Worm (Caenorhabditis elegans) whole organism, L1 larva: ENCODE measurements around the gene F38B6.4.

Source experiments
- C34B4.2 ChIP-seq: sonication (generic microtip); optimal IDR thresholded peaks from 2 replicates; lab custom pipeline; 2017; ENCODE audit warnings: mild to moderate bottlenecking, missing genetic modification characterization, missing compliant biosample characterization
- blmp-1 ChIP-seq: fragments of 150-350 bp; optimal IDR thresholded peaks from 2 replicates; lab custom pipeline; 2014; ENCODE audit warnings: missing biosample characterization, missing genetic modification characterization
- ces-1 ChIP-seq: fragments of 150-350 bp; optimal IDR thresholded peaks from 2 replicates; lab custom pipeline; 2014; ENCODE audit warnings: missing biosample characterization, missing genetic modification reagents, missing genetic modification characterization
- dpl-1 ChIP-seq, 3 experiments: fragments of 150-350 bp in 2 of 3; sonication (generic microtip) in 1 of 3; optimal IDR thresholded peaks; 2 replicates each; lab custom pipeline; 2014 to 2017; ENCODE audit warnings: missing biosample characterization in 3 of 3, missing genetic modification characterization in 3 of 3, missing genetic modification reagents in 3 of 3
- efl-1 ChIP-seq, 4 experiments: fragments of 150-350 bp; optimal IDR thresholded peaks in 3 of 4; peaks in 1 of 4; 1 replicate in 1 of 4; 2 replicates in 3 of 4; lab custom pipeline; 2014; ENCODE audit warnings: missing biosample characterization in 2 of 4, missing genetic modification characterization in 2 of 4, missing genetic modification reagents in 2 of 4
- elt-2 ChIP-seq: sonication (generic microtip); optimal IDR thresholded peaks from 2 replicates; lab custom pipeline; 2016; ENCODE audit warnings: missing genetic modification characterization, mild to moderate bottlenecking, inconsistent platforms, missing compliant biosample characterization, missing genetic modification reagents
- fkh-8 ChIP-seq: sonication (generic microtip); optimal IDR thresholded peaks from 2 replicates; lab custom pipeline; 2016; ENCODE audit warnings: mild to moderate bottlenecking, missing genetic modification characterization, missing compliant biosample characterization
- grh-1 ChIP-seq: fragments of 200-800 bp; sonication (Bioruptor generic); IDR thresholded peaks from 2 replicates; pipeline ENCODE4 v1.3.6; 2022; ENCODE audit warnings: missing genetic modification reagents, missing genetic modification characterization, missing compliant biosample characterization
- lin-13 ChIP-seq: fragments of 150-350 bp; optimal IDR thresholded peaks from 2 replicates; lab custom pipeline; 2014; ENCODE audit warnings: missing biosample characterization, missing genetic modification reagents, missing genetic modification characterization
- lin-14 ChIP-seq: fragments of 200-800 bp; sonication (Bioruptor generic); optimal IDR thresholded peaks from 2 replicates; lab custom pipeline; 2018; ENCODE audit warnings: mild to moderate bottlenecking, missing genetic modification characterization, moderate library complexity, missing compliant biosample characterization
- lin-35 ChIP-seq, 2 experiments: fragments of 150-350 bp; optimal IDR thresholded peaks; 2 replicates each; lab custom pipeline; 2014; ENCODE audit warnings: missing biosample characterization in 2 of 2, missing genetic modification characterization in 2 of 2, missing genetic modification reagents in 2 of 2
- lir-3 ChIP-seq: sonication (generic microtip); optimal IDR thresholded peaks from 2 replicates; lab custom pipeline; 2016; ENCODE audit warnings: mild to moderate bottlenecking, missing genetic modification characterization, moderate library complexity, missing compliant biosample characterization; ENCODE audit not compliant: poor library complexity
- mdl-1 ChIP-seq, 2 experiments: fragments of 150-350 bp; optimal IDR thresholded peaks; 2 replicates each; lab custom pipeline; 2014 to 2017; ENCODE audit warnings: missing biosample characterization in 2 of 2, missing genetic modification characterization in 2 of 2, inconsistent platforms in 1 of 2
- nhr-11 ChIP-seq: fragments of 150-350 bp; optimal IDR thresholded peaks from 2 replicates; lab custom pipeline; 2014; ENCODE audit warnings: missing biosample characterization, missing genetic modification characterization
- nhr-20 ChIP-seq: sonication (generic microtip); optimal IDR thresholded peaks from 2 replicates; lab custom pipeline; 2016; ENCODE audit warnings: mild to moderate bottlenecking, missing genetic modification characterization, missing compliant biosample characterization
- nhr-28 ChIP-seq: fragments of 150-350 bp; optimal IDR thresholded peaks from 2 replicates; lab custom pipeline; 2014; ENCODE audit warnings: missing biosample characterization, missing genetic modification characterization
- nhr-84 ChIP-seq: sonication (generic microtip); optimal IDR thresholded peaks from 2 replicates; lab custom pipeline; 2017; ENCODE audit warnings: missing biosample characterization, missing genetic modification characterization
- nhr-85 ChIP-seq: sonication (generic microtip); peaks from one replicate; lab custom pipeline; 2016; ENCODE audit warnings: missing genetic modification characterization, inconsistent platforms, missing compliant biosample characterization
- nhr-90 ChIP-seq: sonication (generic microtip); optimal IDR thresholded peaks from 2 replicates; lab custom pipeline; 2016; ENCODE audit warnings: mild to moderate bottlenecking, missing genetic modification characterization, missing compliant biosample characterization; ENCODE audit not compliant: poor library complexity
- pag-3 ChIP-seq: sonication (generic microtip); optimal IDR thresholded peaks from 2 replicates; lab custom pipeline; 2017; ENCODE audit warnings: missing genetic modification characterization, mild to moderate bottlenecking, missing compliant biosample characterization, antibody characterized with exemption, borderline replicate concordance; ENCODE audit not compliant: insufficient read depth
- pax-3 ChIP-seq: fragments of 200-800 bp; sonication (Bioruptor generic); optimal IDR thresholded peaks from 2 replicates; lab custom pipeline; 2018; ENCODE audit warnings: mild to moderate bottlenecking, missing genetic modification characterization, moderate library complexity, missing compliant biosample characterization
- rnt-1 ChIP-seq: sonication (generic microtip); optimal IDR thresholded peaks from 2 replicates; lab custom pipeline; 2016; ENCODE audit warnings: mild to moderate bottlenecking, missing genetic modification characterization, moderate library complexity, missing compliant biosample characterization
- sup-37 ChIP-seq: fragments of 200-800 bp; sonication (Bioruptor generic); optimal IDR thresholded peaks from 2 replicates; lab custom pipeline; 2018; ENCODE audit warnings: mild to moderate bottlenecking, missing genetic modification characterization, missing compliant biosample characterization
- swsn-7 ChIP-seq: sonication (generic microtip); optimal IDR thresholded peaks from 2 replicates; lab custom pipeline; 2016; ENCODE audit warnings: missing genetic modification characterization, missing compliant biosample characterization
- tlp-1 ChIP-seq: fragments of 150-350 bp; optimal IDR thresholded peaks from 2 replicates; lab custom pipeline; 2014; ENCODE audit warnings: missing biosample characterization, missing genetic modification characterization
- unc-30 ChIP-seq: sonication (generic microtip); optimal IDR thresholded peaks from 2 replicates; lab custom pipeline; 2017; ENCODE audit warnings: missing biosample characterization, missing genetic modification characterization
- unc-62 ChIP-seq: fragments of 150-350 bp; optimal IDR thresholded peaks from 2 replicates; lab custom pipeline; 2014; ENCODE audit warnings: missing biosample characterization, missing genetic modification reagents, missing genetic modification characterization
- vab-15 ChIP-seq: sonication (generic microtip); optimal IDR thresholded peaks from 2 replicates; lab custom pipeline; 2017; ENCODE audit warnings: missing genotype, mild to moderate bottlenecking, missing genetic modification characterization, missing compliant biosample characterization
- xbp-1 ChIP-seq: sonication (generic microtip); optimal IDR thresholded peaks from 2 replicates; lab custom pipeline; 2016; ENCODE audit warnings: missing genetic modification characterization, missing compliant biosample characterization

The F38B6.4 gene

ce11 chrX:6665129-6665858, 9.4 kb upstream of the F38B6.4 start (continued):
- TF ChIP-seq lin-13 (GFP tag; lab: Kevin White, UChicago), result no peak
- TF ChIP-seq lin-35 (GFP tag; optimal IDR thresholded peaks at IDR 0.05; lab: Kevin White, UChicago), result peak in 1 of 2 experiments; percentile 23
- TF ChIP-seq pax-3 (tag; lab: Kevin White, UChicago), result no peak
- no peak for TF ChIP-seq vab-15 (tag; lab: Kevin White, UChicago)
- no peak for TF ChIP-seq rnt-1 (tag; lab: Kevin White, UChicago)
- no peak for TF ChIP-seq lir-3 (tag; lab: Kevin White, UChicago)
- no peak for TF ChIP-seq swsn-7 (tag; lab: Kevin White, UChicago)
- peak; percentile 16 for TF ChIP-seq nhr-20 (tag; lab: Kevin White, UChicago)
- TF ChIP-seq mdl-1 (tag; optimal IDR thresholded peaks at IDR 0.05; lab: Kevin White, UChicago), result peak in 1 of 2 experiments; percentile 1
- TF ChIP-seq dpl-1 (GFP tag; optimal IDR thresholded peaks at IDR 0.05; lab: Kevin White, UChicago), result no peak
- no peak for TF ChIP-seq ces-1 (GFP tag; lab: Kevin White, UChicago)
- peak; percentile 12 for TF ChIP-seq fkh-8 (tag; lab: Kevin White, UChicago)
- no peak for TF ChIP-seq xbp-1 (tag; lab: Kevin White, UChicago)
- peak; percentile 17 for TF ChIP-seq nhr-90 (tag; lab: Kevin White, UChicago)
- TF ChIP-seq grh-1 (GFP tag; lab: Robert Waterston, UW), result no peak
- TF ChIP-seq nhr-84 (tag; lab: Kevin White, UChicago), result no peak

ce11 chrX:6667468-6667867, 7.2 kb upstream of the F38B6.4 start:
- TF ChIP-seq nhr-84 (tag; lab: Kevin White, UChicago), result no peak
- no peak for TF ChIP-seq efl-1 (optimal IDR thresholded peaks at IDR 0.05; lab: Kevin White, UChicago)
- TF ChIP-seq efl-1 (GFP tag; optimal IDR thresholded peaks at IDR 0.05 in 1 of 2; lab: Kevin White, UChicago), result no peak
- TF ChIP-seq elt-2 (tag; lab: Kevin White, UChicago), result peak; percentile 22
- TF ChIP-seq sup-37 (GFP tag; lab: Kevin White, UChicago), result no peak

- no peak for TF ChIP-seq efl-1 (optimal IDR thresholded peaks at IDR 0.05; lab: Kevin White, UChicago)
- peak in 1 of 2 experiments; percentile 37 for TF ChIP-seq efl-1 (GFP tag; optimal IDR thresholded peaks at IDR 0.05 in 1 of 2; lab: Kevin White, UChicago)
- no peak for TF ChIP-seq nhr-11 (tag; lab: Kevin White, UChicago)
Observed at ce11 chrX:6668911-6669310, 5.8 kb upstream of the F38B6.4 start, which contains the start of gene nhr-137. Gene nhr-137, minus strand, starts transcription at chrX:6669011.

- TF ChIP-seq blmp-1 (tag; lab: Kevin White, UChicago) (peak; percentile 12), nhr-85 (peak; percentile 83), pag-3 (tag; lab: Kevin White, UChicago) (no peak), unc-62 (no peak)
Observed at ce11 chrX:6669366-6669765, 5.3 kb upstream of the F38B6.4 start.

- TF ChIP-seq nhr-84 (tag; lab: Kevin White, UChicago) (no peak), C34B4.2 (tag; lab: Kevin White, UChicago) (no peak), unc-30 (no peak), dpl-1 (GFP tag; optimal IDR thresholded peaks at IDR 0.05; lab: Kevin White, UChicago) (no peak), lin-14 (peak; percentile 17), blmp-1 (tag; lab: Kevin White, UChicago) (peak; percentile 44), nhr-85 (peak; percentile 48), tlp-1 (no peak), efl-1 (optimal IDR thresholded peaks at IDR 0.05; lab: Kevin White, UChicago) (no peak), efl-1 (GFP tag; optimal IDR thresholded peaks at IDR 0.05 in 1 of 2; lab: Kevin White, UChicago) (peak in 1 of 2 experiments; percentile 6), nhr-28 (tag; lab: Kevin White, UChicago) (no peak), vab-15 (tag; lab: Kevin White, UChicago) (no peak)
- TF ChIP-seq, all 84 proteins: peak for 4
Observed at ce11 chrX:6671717-6672116, 3.0 kb upstream of the F38B6.4 start.
